Fruit fly (Drosophila melanogaster) whole organism, embryonic: Measurements from ENCODE around the gene Nep4.

Experiments used
- Adf1 ChIP-seq: fragments of 200-800 bp; sonication (Bioruptor generic); IDR thresholded peaks from 2 replicates; pipeline ENCODE4 v1.3.6; 2022; ENCODE audit warnings: missing biosample characterization, missing genetic modification characterization
- Aef1 ChIP-seq: fragments of 200-800 bp; sonication (Bioruptor generic); IDR thresholded peaks from 3 replicates; pipeline ENCODE4 v1.3.6; 2022; ENCODE audit warnings: missing biosample characterization, missing genetic modification characterization
- CG12659 ChIP-seq: fragments of 200-800 bp; sonication (Bioruptor generic); optimal IDR thresholded peaks from 3 replicates; lab custom pipeline; 2017; ENCODE audit warnings: mild to moderate bottlenecking, missing biosample characterization, missing genetic modification reagents, missing genetic modification characterization
- CG13123 ChIP-seq: fragments of 200-800 bp; sonication (Bioruptor generic); optimal IDR thresholded peaks from 2 replicates; lab custom pipeline; 2016; ENCODE audit warnings: missing biosample characterization, missing genetic modification characterization
- CG13296 ChIP-seq: fragments of 200-800 bp; sonication (Bioruptor generic); optimal IDR thresholded peaks from 3 replicates; lab custom pipeline; 2018; ENCODE audit warnings: missing biosample characterization, mild to moderate bottlenecking, missing genetic modification characterization
- CG14710 ChIP-seq: fragments of 200-800 bp; sonication (Bioruptor generic); optimal IDR thresholded peaks from 3 replicates; lab custom pipeline; 2019; ENCODE audit warnings: missing biosample characterization, mild to moderate bottlenecking, missing genetic modification characterization, moderate library complexity
- CG1603 ChIP-seq: fragments of 200-800 bp; sonication (Bioruptor generic); optimal IDR thresholded peaks from 2 replicates; lab custom pipeline; 2019; ENCODE audit warnings: missing biosample characterization, mild to moderate bottlenecking, missing genetic modification characterization, moderate library complexity
- CG18599 ChIP-seq: fragments of 200-800 bp; sonication (Bioruptor generic); optimal IDR thresholded peaks from 3 replicates; lab custom pipeline; 2017; ENCODE audit warnings: missing biosample characterization, missing genetic modification characterization, mild to moderate bottlenecking, moderate library complexity, missing genetic modification reagents
- CG2199 ChIP-seq: fragments of 200-800 bp; sonication (Bioruptor generic); IDR thresholded peaks from 3 replicates; pipeline ENCODE4 v1.3.6; 2022; ENCODE audit warnings: missing biosample characterization, missing genetic modification characterization
- CG3163 ChIP-seq: fragments of 200-800 bp; sonication (Bioruptor generic); optimal IDR thresholded peaks from 3 replicates; lab custom pipeline; 2016; ENCODE audit warnings: missing biosample characterization, missing genetic modification characterization
- CG34224 ChIP-seq: fragments of 200-800 bp; sonication (Bioruptor generic); IDR thresholded peaks from 3 replicates; pipeline ENCODE4 v1.3.6; 2022; ENCODE audit warnings: missing biosample characterization, missing genetic modification characterization; ENCODE audit not compliant: partially characterized antibody
- CG3726 ChIP-seq: fragments of 200-800 bp; sonication (Bioruptor generic); IDR thresholded peaks from 3 replicates; pipeline ENCODE4, ENCODE4 v1.3.6; 2022; ENCODE audit warnings: missing biosample characterization, missing genetic modification characterization
- CG4820 ChIP-seq: fragments of 200-800 bp; sonication (Bioruptor generic); optimal IDR thresholded peaks from 3 replicates; lab custom pipeline; 2016; ENCODE audit warnings: missing biosample characterization, missing genetic modification characterization
- CG7271 ChIP-seq: fragments of 200-800 bp; sonication (Bioruptor generic); optimal IDR thresholded peaks from 2 replicates; lab custom pipeline; 2018; ENCODE audit warnings: missing biosample characterization, mild to moderate bottlenecking, missing genetic modification characterization, moderate library complexity
- CG8765 ChIP-seq: fragments of 200-800 bp; sonication (Bioruptor generic); IDR thresholded peaks from 2 replicates; pipeline ENCODE4 v1.3.6; 2022; ENCODE audit warnings: missing biosample characterization, missing genetic modification characterization
- CG8924 ChIP-seq: fragments of 200-800 bp; optimal IDR thresholded peaks from 3 replicates; lab custom pipeline; 2019; ENCODE audit warnings: missing biosample characterization, mild to moderate bottlenecking, missing genetic modification characterization, moderate library complexity
- CG8944 ChIP-seq: fragments of 200-800 bp; sonication (Bioruptor generic); optimal IDR thresholded peaks from 3 replicates; lab custom pipeline; 2016; ENCODE audit warnings: missing biosample characterization, missing genetic modification characterization
- Dref ChIP-seq: fragments of 200-800 bp; sonication (Bioruptor generic); IDR thresholded peaks from 2 replicates; pipeline ENCODE4 v1.3.6; 2022; ENCODE audit warnings: missing biosample characterization, missing genetic modification characterization
- E2f1 ChIP-seq: fragments of 200-800 bp; sonication (Bioruptor generic); IDR thresholded peaks from 2 replicates; pipeline ENCODE4 v1.3.6; 2022; ENCODE audit warnings: missing biosample characterization, missing genetic modification characterization
- GATAe ChIP-seq: fragments of 200-800 bp; sonication (Bioruptor generic); conservative IDR thresholded peaks from 2 replicates; pipeline ENCODE4 v1.3.6; 2022; ENCODE audit warnings: missing biosample characterization, missing genetic modification characterization
- Hey ChIP-seq: fragments of 200-800 bp; sonication (Bioruptor generic); optimal IDR thresholded peaks from 3 replicates; lab custom pipeline; 2018; ENCODE audit warnings: missing biosample characterization, mild to moderate bottlenecking, missing genetic modification characterization
- Hmx ChIP-seq: fragments of 200-800 bp; sonication (Bioruptor generic); optimal IDR thresholded peaks from 2 replicates; lab custom pipeline; 2016; ENCODE audit warnings: missing biosample characterization, missing genetic modification characterization
- MESR4 ChIP-seq: fragments of 200-800 bp; sonication (Bioruptor generic); optimal IDR thresholded peaks from 2 replicates; lab custom pipeline; 2018; ENCODE audit warnings: missing biosample characterization, mild to moderate bottlenecking, missing genetic modification characterization, moderate library complexity
- Myb ChIP-seq: fragments of 200-800 bp; sonication (Bioruptor generic); optimal IDR thresholded peaks from 2 replicates; lab custom pipeline; 2016; ENCODE audit warnings: missing biosample characterization, missing genetic modification characterization
- NfI ChIP-seq: fragments of 200-800 bp; sonication (Bioruptor generic); optimal IDR thresholded peaks from 3 replicates; lab custom pipeline; 2018; ENCODE audit warnings: missing biosample characterization, mild to moderate bottlenecking, missing genetic modification characterization, moderate library complexity
- Optix ChIP-seq: fragments of 200-800 bp; sonication (Bioruptor generic); IDR thresholded peaks from 3 replicates; pipeline ENCODE4 v1.3.6; 2022; ENCODE audit warnings: missing biosample characterization, missing genetic modification characterization
- Xrp1 ChIP-seq: fragments of 200-800 bp; sonication (Bioruptor generic); IDR thresholded peaks from 2 replicates; pipeline ENCODE4 v1.3.6; 2022; ENCODE audit warnings: missing biosample characterization, missing genetic modification characterization
- ac ChIP-seq: fragments of 200-800 bp; sonication (Bioruptor generic); optimal IDR thresholded peaks from 3 replicates; lab custom pipeline; 2017; ENCODE audit warnings: missing biosample characterization, mild to moderate bottlenecking, missing genetic modification characterization
- al ChIP-seq: fragments of 200-800 bp; sonication (Bioruptor generic); IDR thresholded peaks from 2 replicates; pipeline ENCODE4 v1.3.6; 2022; ENCODE audit warnings: missing biosample characterization, missing genetic modification characterization
- br ChIP-seq: fragments of >200 bp; optimal IDR thresholded peaks from 2 replicates; lab custom pipeline; 2017
- caup ChIP-seq: fragments of 200-800 bp; sonication (Bioruptor generic); optimal IDR thresholded peaks from 3 replicates; lab custom pipeline; 2017; ENCODE audit warnings: missing biosample characterization, mild to moderate bottlenecking, missing genetic modification characterization, moderate library complexity; ENCODE audit not compliant: severe bottlenecking
- chinmo ChIP-seq: fragments of 200-800 bp; sonication (Bioruptor generic); IDR thresholded peaks from 4 replicates; pipeline ENCODE4 v1.3.6; 2022; ENCODE audit warnings: missing biosample characterization, missing genetic modification characterization; ENCODE audit not compliant: partially characterized antibody
- ci ChIP-seq: fragments of 200-800 bp; sonication (Bioruptor generic); IDR thresholded peaks from 3 replicates; pipeline ENCODE4 v1.3.6; 2022; ENCODE audit warnings: missing biosample characterization, missing genetic modification characterization
- disco-r ChIP-seq: fragments of 200-800 bp; sonication (Bioruptor generic); optimal IDR thresholded peaks from 2 replicates; lab custom pipeline; 2016; ENCODE audit warnings: missing biosample characterization, missing genetic modification characterization
- dm ChIP-seq: fragments of 200-800 bp; sonication (Bioruptor generic); optimal IDR thresholded peaks from 3 replicates; lab custom pipeline; 2016; ENCODE audit warnings: missing biosample characterization, missing genetic modification characterization
- ewg ChIP-seq: fragments of 200-800 bp; sonication (Bioruptor generic); optimal IDR thresholded peaks from 3 replicates; lab custom pipeline; 2017; ENCODE audit warnings: mild to moderate bottlenecking, missing biosample characterization, missing genetic modification reagents, missing genetic modification characterization
- gcm2 ChIP-seq: fragments of 200-800 bp; sonication (Bioruptor generic); optimal IDR thresholded peaks from 2 replicates; lab custom pipeline; 2016; ENCODE audit warnings: missing biosample characterization, missing genetic modification characterization
- gfzf ChIP-seq: fragments of 200-800 bp; sonication (Bioruptor generic); optimal IDR thresholded peaks from 2 replicates; lab custom pipeline; 2016; ENCODE audit warnings: missing biosample characterization, mild to moderate bottlenecking, missing genetic modification characterization, moderate library complexity
- gsb-n ChIP-seq: fragments of 200-800 bp; sonication (Bioruptor generic); optimal IDR thresholded peaks from 3 replicates; lab custom pipeline; 2018; ENCODE audit warnings: missing biosample characterization, mild to moderate bottlenecking, missing genetic modification characterization
- jumu ChIP-seq: fragments of 200-800 bp; sonication (Bioruptor generic); optimal IDR thresholded peaks from 3 replicates; lab custom pipeline; 2016; ENCODE audit warnings: missing biosample characterization, missing genetic modification characterization
- kni ChIP-seq: fragments of 200-800 bp; sonication (Bioruptor generic); optimal IDR thresholded peaks from 3 replicates; lab custom pipeline; 2017; ENCODE audit warnings: mild to moderate bottlenecking, missing biosample characterization, missing genetic modification reagents, missing genetic modification characterization
- lola ChIP-seq, 3 experiments: fragments of >200 bp in 2 of 3; fragments of 200-800 bp in 1 of 3; sonication (Bioruptor generic) in 1 of 3; optimal IDR thresholded peaks; 2 replicates each; lab custom pipeline; 2017 to 2019; ENCODE audit warnings: missing biosample characterization in 3 of 3, missing genetic modification characterization in 3 of 3, mild to moderate bottlenecking in 1 of 3, moderate library complexity in 1 of 3
- mirr ChIP-seq: fragments of 200-800 bp; sonication (Bioruptor generic); optimal IDR thresholded peaks from 3 replicates; lab custom pipeline; 2018; ENCODE audit warnings: missing biosample characterization, mild to moderate bottlenecking, missing genetic modification characterization
- mld ChIP-seq: fragments of 200-800 bp; sonication (Bioruptor generic); IDR thresholded peaks from 3 replicates; pipeline ENCODE4 v1.3.6; 2022; ENCODE audit warnings: missing biosample characterization, missing genetic modification characterization; ENCODE audit not compliant: partially characterized antibody
- oc ChIP-seq: fragments of 200-800 bp; sonication (Bioruptor generic); optimal IDR thresholded peaks from 2 replicates; lab custom pipeline; 2018; ENCODE audit warnings: missing biosample characterization, mild to moderate bottlenecking, missing genetic modification characterization, moderate library complexity
- pb ChIP-seq: fragments of 200-800 bp; sonication (Bioruptor generic); optimal IDR thresholded peaks from 3 replicates; lab custom pipeline; 2016; ENCODE audit warnings: missing biosample characterization, missing genetic modification characterization
- pzg ChIP-seq: fragments of 200-800 bp; sonication (Bioruptor generic); optimal IDR thresholded peaks from 3 replicates; lab custom pipeline; 2018; ENCODE audit warnings: missing biosample characterization, mild to moderate bottlenecking, missing genetic modification characterization, moderate library complexity
- repo ChIP-seq: fragments of 200-800 bp; sonication (Bioruptor generic); optimal IDR thresholded peaks from 2 replicates; lab custom pipeline; 2016; ENCODE audit warnings: missing biosample characterization, missing genetic modification characterization
- sens-2 ChIP-seq: fragments of 200-800 bp; sonication (Bioruptor generic); IDR thresholded peaks from 2 replicates; pipeline ENCODE4 v1.3.6; 2022; ENCODE audit warnings: missing biosample characterization, missing genetic modification characterization
- sisA ChIP-seq: fragments of 200-800 bp; sonication (Bioruptor generic); IDR thresholded peaks from 2 replicates; pipeline ENCODE4 v1.3.6; 2022; ENCODE audit warnings: missing biosample characterization, missing genetic modification characterization
- stc ChIP-seq: fragments of 200-800 bp; sonication (Bioruptor generic); IDR thresholded peaks from 2 replicates; pipeline ENCODE4 v1.3.6; 2022; ENCODE audit warnings: missing biosample characterization, missing genetic modification characterization

The Nep4 gene

dm6 chr3R:20633984-20634446, 25.7 kb downstream of the Nep4 start (continued):
- no peak for TF ChIP-seq CG14710
- TF ChIP-seq caup (GFP tag; lab: Kevin White, UChicago), result no peak
- TF ChIP-seq Dref, result no peak
- TF ChIP-seq sisA (GFP tag; lab: Robert Waterston, UW), result peak; percentile 70
- no peak for TF ChIP-seq kni (GFP tag; lab: Kevin White, UChicago)
- no peak for TF ChIP-seq GATAe
- peak; percentile 54 for TF ChIP-seq dm
- TF ChIP-seq gsb-n (tag; lab: Kevin White, UChicago), result no peak
- TF ChIP-seq Aef1, result peak; percentile 84
- TF ChIP-seq CG1603 (tag; lab: Kevin White, UChicago), result no peak
- peak; percentile 23 for TF ChIP-seq Adf1 (GFP tag; lab: Robert Waterston, UW)
- no peak for TF ChIP-seq CG13296 (GFP tag; lab: Kevin White, UChicago)
- no peak for TF ChIP-seq gfzf (GFP tag; lab: Kevin White, UChicago)
- TF ChIP-seq Myb (GFP tag; lab: Kevin White, UChicago), result no peak
- no peak for TF ChIP-seq Hey (tag; lab: Kevin White, UChicago)
- no peak for TF ChIP-seq chinmo (GFP tag; lab: Robert Waterston, UW)
- no peak for TF ChIP-seq CG34224
- peak; percentile 13 for TF ChIP-seq pb (GFP tag; lab: Kevin White, UChicago)
- TF ChIP-seq Xrp1 (GFP tag; lab: Robert Waterston, UW), result peak; percentile 73
- TF ChIP-seq lola (GFP tag; optimal IDR thresholded peaks at IDR 0.05; lab: Kevin White, UChicago), result no peak
- peak; percentile 58; the same call in 1 of the 2 replicates for TF ChIP-seq E2f1 (GFP tag; lab: Robert Waterston, UW)
- TF ChIP-seq al (GFP tag; lab: Robert Waterston, UW), result peak; percentile 65
- TF ChIP-seq CG8944 (GFP tag; lab: Kevin White, UChicago), result peak; percentile 78
- TF ChIP-seq CG13123 (GFP tag; lab: Kevin White, UChicago), result peak; percentile 56
- no peak for TF ChIP-seq MESR4 (GFP tag; lab: Kevin White, UChicago)
- no peak for TF ChIP-seq CG8924 (tag; lab: Kevin White, UChicago)
- TF ChIP-seq oc (tag; lab: Kevin White, UChicago), result no peak
- no peak for TF ChIP-seq mirr (GFP tag; lab: Kevin White, UChicago)
- no peak for TF ChIP-seq gcm2 (GFP tag; lab: Kevin White, UChicago)
- TF ChIP-seq NfI (GFP tag; lab: Kevin White, UChicago), result no peak
- peak; percentile 12 for TF ChIP-seq repo
- peak; percentile 69 for TF ChIP-seq jumu (GFP tag; lab: Kevin White, UChicago)
- TF ChIP-seq Hmx (GFP tag; lab: Kevin White, UChicago), result peak; percentile 7
- TF ChIP-seq ac, result no peak
- TF ChIP-seq CG3163, result peak; percentile 21
- TF ChIP-seq Optix (GFP tag; lab: Robert Waterston, UW), result peak; percentile 71; the same call in 1 of the 3 replicates
- no peak for TF ChIP-seq CG7271
- TF ChIP-seq CG18599 (GFP tag; lab: Kevin White, UChicago), result no peak
- no peak for TF ChIP-seq ewg (GFP tag; lab: Kevin White, UChicago)
- TF ChIP-seq mld, result no peak
- peak; percentile 11 for TF ChIP-seq pzg
- 0 out of 3 replicates have a peak, but pooled peaks have one; percentile 49 for TF ChIP-seq CG3726
- no peak for TF ChIP-seq sens-2 (GFP tag; lab: Robert Waterston, UW)
- no peak for TF ChIP-seq br (lab: Kevin White, UChicago)
- TF ChIP-seq CG8765 (GFP tag; lab: Robert Waterston, UW), result no peak
- peak; percentile 67 for TF ChIP-seq disco-r
- no peak for TF ChIP-seq CG12659
- TF ChIP-seq CG4820 (GFP tag; lab: Kevin White, UChicago), result peak; percentile 47
- TF ChIP-seq stc (GFP tag; lab: Robert Waterston, UW), result peak; percentile 54
- peak; percentile 29; the same call in 1 of the 3 replicates for TF ChIP-seq CG2199 (GFP tag; lab: Robert Waterston, UW)
- peak; percentile 65; the same call in 2 of the 3 replicates for TF ChIP-seq ci (GFP tag; lab: Robert Waterston, UW)
